In the genomic region with DNA sequence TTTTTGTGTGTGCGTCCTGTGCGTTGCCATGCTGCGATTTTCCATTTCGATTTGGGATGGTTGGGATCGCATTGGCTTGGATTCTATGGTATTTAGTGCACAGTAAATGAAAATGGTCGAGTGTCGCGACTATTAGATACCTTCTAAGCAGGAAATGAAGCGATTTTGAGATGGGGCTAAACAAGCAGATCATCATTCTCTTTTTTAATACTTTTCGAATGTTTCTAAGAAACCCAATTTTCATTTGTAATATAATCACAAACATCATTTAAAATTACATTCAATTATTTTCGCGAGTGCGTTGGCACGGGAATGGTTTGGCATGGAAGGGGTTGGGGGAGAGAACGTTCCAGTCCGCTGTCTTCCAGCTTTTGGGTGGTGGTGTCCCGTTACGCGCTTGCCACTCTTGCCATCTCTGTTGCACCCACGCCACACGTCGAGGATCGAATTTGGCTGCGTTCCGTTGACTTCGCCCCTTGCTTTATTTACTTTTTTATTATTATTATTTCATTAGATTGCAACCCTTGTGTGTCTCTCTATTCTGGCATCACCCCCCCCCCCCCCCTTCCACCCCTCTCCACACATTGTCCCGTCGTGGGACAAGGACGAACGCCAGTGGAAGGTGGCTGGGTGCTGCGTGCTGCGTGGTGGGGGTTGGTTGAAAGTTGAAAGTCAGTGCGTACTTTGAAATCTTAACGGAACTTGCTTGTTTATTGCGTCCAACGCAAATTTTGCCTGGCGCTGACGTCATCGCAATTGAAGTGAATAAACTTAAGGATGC, we compare ENCODE assay signal across 1 fruit fly cellular context.
TF ChIP-seq lines count a peak whose summit lies in the region.

No protein-coding gene starts in this region.

TF ChIP-seq in whole organism, embryonic, 481 proteins besides CTCF, POLR2A, EP300 and RAD21 (continued from another document and continues in another):
- TF ChIP-seq CG18262 (tag; optimal IDR thresholded peaks at IDR 0.05; lab: Kevin White, UChicago) = peak; percentile 71
- TF ChIP-seq CG11723 (GFP tag; optimal IDR thresholded peaks at IDR 0.05; lab: Kevin White, UChicago) = no peak
- peak; percentile 6 to 17 for TF ChIP-seq Pdp1 (GFP tag; optimal IDR thresholded peaks at IDR 0.05; lab: Kevin White, UChicago)
- TF ChIP-seq CG4730 (GFP tag; IDR thresholded peaks at IDR 0.05; lab: Robert Waterston, UW) = 0 out of 2 replicates have a peak, but pooled peaks have one; percentile 33
- TF ChIP-seq CG4424 (GFP tag; optimal IDR thresholded peaks at IDR 0.05; lab: Kevin White, UChicago) = peak; percentile 22
- no peak for TF ChIP-seq CG13296 (GFP tag; optimal IDR thresholded peaks at IDR 0.05; lab: Kevin White, UChicago)
- TF ChIP-seq lmd (GFP tag; IDR thresholded peaks at IDR 0.05; lab: Robert Waterston, UW) = no peak
- peak; percentile 59 for TF ChIP-seq Ets65A (GFP tag; lab: Kevin White, UChicago)
- no peak for TF ChIP-seq CG9932 (GFP tag; IDR thresholded peaks at IDR 0.05; lab: Robert Waterston, UW)
- TF ChIP-seq GATAe (GFP tag; conservative IDR thresholded peaks at IDR 0.05; lab: Robert Waterston, UW) = no peak
- no peak for TF ChIP-seq rib (GFP tag; IDR thresholded peaks at IDR 0.05; lab: Robert Waterston, UW)
- no peak for TF ChIP-seq z (GFP tag; IDR thresholded peaks at IDR 0.05; lab: Robert Waterston, UW)
- peak; percentile 25 for TF ChIP-seq trem (tag; optimal IDR thresholded peaks at IDR 0.05; lab: Kevin White, UChicago)
- TF ChIP-seq ash1 (GFP tag; optimal IDR thresholded peaks at IDR 0.05; lab: Kevin White, UChicago) = no peak
- TF ChIP-seq CG7839 (tag; optimal IDR thresholded peaks at IDR 0.05; lab: Kevin White, UChicago) = peak; percentile 64
- TF ChIP-seq CG7786 (GFP tag; optimal IDR thresholded peaks at IDR 0.05; lab: Kevin White, UChicago) = peak; percentile 10
- TF ChIP-seq oc (tag; optimal IDR thresholded peaks at IDR 0.05; lab: Kevin White, UChicago) = peak; percentile 28
- peak; percentile 17 for TF ChIP-seq nerfin-1 (tag; optimal IDR thresholded peaks at IDR 0.05; lab: Kevin White, UChicago)
- peak; percentile 36 for TF ChIP-seq unpg (GFP tag; optimal IDR thresholded peaks at IDR 0.05; lab: Kevin White, UChicago)
- TF ChIP-seq Dip3 (GFP tag; optimal IDR thresholded peaks at IDR 0.05; lab: Kevin White, UChicago) = no peak
- TF ChIP-seq CG11504 (tag; optimal IDR thresholded peaks at IDR 0.05; lab: Kevin White, UChicago) = peak; percentile 63
- TF ChIP-seq CG8388 (GFP tag; optimal IDR thresholded peaks at IDR 0.05; lab: Kevin White, UChicago) = peak; percentile 54
- no peak for TF ChIP-seq CG7987 (GFP tag; optimal IDR thresholded peaks at IDR 0.05; lab: Kevin White, UChicago)
- TF ChIP-seq TFAM (GFP tag; optimal IDR thresholded peaks at IDR 0.05; lab: Kevin White, UChicago) = no peak
- TF ChIP-seq CG12659 (GFP tag; optimal IDR thresholded peaks at IDR 0.05; lab: Kevin White, UChicago) = no peak
- no peak for TF ChIP-seq HLH54F (GFP tag; optimal IDR thresholded peaks at IDR 0.05; lab: Kevin White, UChicago)
- TF ChIP-seq D19B (GFP tag; optimal IDR thresholded peaks at IDR 0.05; lab: Kevin White, UChicago) = peak; percentile 88
- TF ChIP-seq CG17186 (GFP tag; optimal IDR thresholded peaks at IDR 0.05; lab: Kevin White, UChicago) = no peak
- TF ChIP-seq Aef1 (GFP tag; IDR thresholded peaks at IDR 0.05; lab: Robert Waterston, UW) = no peak
- TF ChIP-seq peb (GFP tag; IDR thresholded peaks at IDR 0.05; lab: Robert Waterston, UW) = no peak
- TF ChIP-seq CG18476 (GFP tag; optimal IDR thresholded peaks at IDR 0.05; lab: Kevin White, UChicago) = no peak
- no peak for TF ChIP-seq CG15479 (GFP tag; optimal IDR thresholded peaks at IDR 0.05; lab: Kevin White, UChicago)
- no peak for TF ChIP-seq zfh2 (GFP tag; optimal IDR thresholded peaks at IDR 0.05; lab: Kevin White, UChicago)
- TF ChIP-seq pnt (GFP tag; optimal IDR thresholded peaks at IDR 0.05; lab: Kevin White, UChicago) = peak; percentile 54
- TF ChIP-seq zfh1 (GFP tag; IDR thresholded peaks at IDR 0.05; lab: Robert Waterston, UW) = peak; percentile 59; the same call in 2 of the 3 replicates
- TF ChIP-seq disco-r (GFP tag; optimal IDR thresholded peaks at IDR 0.05; lab: Kevin White, UChicago) = no peak
- peak; percentile 52 for TF ChIP-seq grau (tag; optimal IDR thresholded peaks at IDR 0.05; lab: Kevin White, UChicago)
- no peak; the same call in 1 of the 2 replicates for TF ChIP-seq wor (GFP tag; IDR thresholded peaks at IDR 0.05; lab: Robert Waterston, UW)
- TF ChIP-seq Spps (tag; optimal IDR thresholded peaks at IDR 0.05; lab: Kevin White, UChicago) = peak; percentile 12
- TF ChIP-seq Hr3 (GFP tag; optimal IDR thresholded peaks at IDR 0.05; lab: Kevin White, UChicago) = peak; percentile 45
- no peak for TF ChIP-seq hbn (GFP tag; IDR thresholded peaks at IDR 0.05; lab: Robert Waterston, UW; ENCODE audit: partially characterized antibody)
- TF ChIP-seq crol (GFP tag; IDR thresholded peaks at IDR 0.05; lab: Robert Waterston, UW) = peak; percentile 87
- TF ChIP-seq H15 (GFP tag; IDR thresholded peaks at IDR 0.05; lab: Robert Waterston, UW) = no peak
- peak; percentile 62; the same call in 1 of the 3 replicates for TF ChIP-seq ci (GFP tag; IDR thresholded peaks at IDR 0.05; lab: Robert Waterston, UW)
- peak in 1 of 2 experiments; percentile 74 for TF ChIP-seq bsh (GFP tag; optimal IDR thresholded peaks at IDR 0.05; lab: Kevin White, UChicago)
- peak; percentile 18 for TF ChIP-seq Hsf (GFP tag; optimal IDR thresholded peaks at IDR 0.05; lab: Kevin White, UChicago)
- no peak for TF ChIP-seq Lpt (GFP tag; optimal IDR thresholded peaks at IDR 0.05; lab: Kevin White, UChicago)
- TF ChIP-seq CG9727 (GFP tag; optimal IDR thresholded peaks at IDR 0.05; lab: Kevin White, UChicago) = peak; percentile 64
- TF ChIP-seq CG17829 (tag; optimal IDR thresholded peaks at IDR 0.05; lab: Kevin White, UChicago) = peak; percentile 41
- TF ChIP-seq phol (tag; optimal IDR thresholded peaks at IDR 0.05; lab: Kevin White, UChicago) = peak; percentile 60
- TF ChIP-seq CG10462 (GFP tag; optimal IDR thresholded peaks at IDR 0.05; lab: Kevin White, UChicago) = no peak
- TF ChIP-seq cad (GFP tag; optimal IDR thresholded peaks at IDR 0.05; lab: Kevin White, UChicago) = no peak
- peak; percentile 71 for TF ChIP-seq dmrt11E (tag; optimal IDR thresholded peaks at IDR 0.05; lab: Kevin White, UChicago)
- TF ChIP-seq Chrac-16 (GFP tag; optimal IDR thresholded peaks at IDR 0.05; lab: Kevin White, UChicago) = peak; percentile 45
- TF ChIP-seq Neu2 (GFP tag; optimal IDR thresholded peaks at IDR 0.05; lab: Kevin White, UChicago; ENCODE audit: borderline replicate concordance) = no peak
- TF ChIP-seq CG33557 (GFP tag; optimal IDR thresholded peaks at IDR 0.05; lab: Kevin White, UChicago) = peak; percentile 18
- no peak for TF ChIP-seq nau (GFP tag; optimal IDR thresholded peaks at IDR 0.05; lab: Kevin White, UChicago)
- TF ChIP-seq CG18764 (GFP tag; optimal IDR thresholded peaks at IDR 0.05; lab: Kevin White, UChicago) = peak; percentile 12
- TF ChIP-seq Bdp1 (GFP tag; optimal IDR thresholded peaks at IDR 0.05; lab: Kevin White, UChicago) = peak; percentile 6
- TF ChIP-seq Tbp (GFP tag; optimal IDR thresholded peaks at IDR 0.05; lab: Kevin White, UChicago) = no peak
- no peak for TF ChIP-seq en (GFP tag; optimal IDR thresholded peaks at IDR 0.05; lab: Kevin White, UChicago)
- TF ChIP-seq bab2 (GFP tag; optimal IDR thresholded peaks at IDR 0.05; lab: Kevin White, UChicago) = peak; percentile 34
- TF ChIP-seq CG30403 (GFP tag; optimal IDR thresholded peaks at IDR 0.05; lab: Kevin White, UChicago) = peak; percentile 41
- peak; percentile 50 for TF ChIP-seq CG7556 (GFP tag; optimal IDR thresholded peaks at IDR 0.05; lab: Kevin White, UChicago)
- no peak for TF ChIP-seq fu2 (GFP tag; optimal IDR thresholded peaks at IDR 0.05; lab: Kevin White, UChicago)
- TF ChIP-seq Meics (GFP tag; optimal IDR thresholded peaks at IDR 0.05; lab: Kevin White, UChicago) = peak; percentile 7
- no peak for TF ChIP-seq Dip2 (GFP tag; IDR thresholded peaks at IDR 0.05; lab: Robert Waterston, UW)
- no peak for TF ChIP-seq CG1647 (GFP tag; optimal IDR thresholded peaks at IDR 0.05; lab: Kevin White, UChicago)
- no peak for TF ChIP-seq nom (GFP tag; optimal IDR thresholded peaks at IDR 0.05; lab: Kevin White, UChicago)
- TF ChIP-seq YL-1 (GFP tag; optimal IDR thresholded peaks at IDR 0.05; lab: Kevin White, UChicago) = no peak
- peak; percentile 36 for TF ChIP-seq CG17359 (tag; optimal IDR thresholded peaks at IDR 0.05; lab: Kevin White, UChicago)
- TF ChIP-seq Sin3A (optimal IDR thresholded peaks at IDR 0.05; lab: Kevin White, UChicago) = no peak
- TF ChIP-seq cg (GFP tag; optimal IDR thresholded peaks at IDR 0.05; lab: Kevin White, UChicago) = no peak
- TF ChIP-seq CG12391 (tag; optimal IDR thresholded peaks at IDR 0.05; lab: Kevin White, UChicago) = peak; percentile 56
- TF ChIP-seq sisA (GFP tag; IDR thresholded peaks at IDR 0.05; lab: Robert Waterston, UW) = peak; percentile 54; the same call in 1 of the 2 replicates
- TF ChIP-seq D19A (tag; optimal IDR thresholded peaks at IDR 0.05; lab: Kevin White, UChicago) = peak; percentile 53
- no peak for TF ChIP-seq CG11247 (GFP tag; IDR thresholded peaks at IDR 0.05; lab: Robert Waterston, UW)
- no peak for TF ChIP-seq luna (GFP tag; optimal IDR thresholded peaks at IDR 0.05; lab: Kevin White, UChicago)
- no peak for TF ChIP-seq CG4707 (GFP tag; optimal IDR thresholded peaks at IDR 0.05; lab: Kevin White, UChicago)
- no peak for TF ChIP-seq CG2202 (tag; optimal IDR thresholded peaks at IDR 0.05; lab: Kevin White, UChicago)
- no peak for TF ChIP-seq Mes4 (GFP tag; optimal IDR thresholded peaks at IDR 0.05; lab: Kevin White, UChicago)
- TF ChIP-seq danr (GFP tag; IDR thresholded peaks at IDR 0.05; lab: Robert Waterston, UW) = no peak
- peak; percentile 16; the same call in 1 of the 2 replicates for TF ChIP-seq CG4404 (GFP tag; IDR thresholded peaks at IDR 0.05; lab: Robert Waterston, UW)
- TF ChIP-seq CG31441 (GFP tag; IDR thresholded peaks at IDR 0.05; lab: Robert Waterston, UW) = peak; percentile 64
- peak; percentile 73 for TF ChIP-seq row (GFP tag; IDR thresholded peaks at IDR 0.05; lab: Robert Waterston, UW)
- TF ChIP-seq CG2712 (tag; optimal IDR thresholded peaks at IDR 0.05; lab: Kevin White, UChicago) = peak; percentile 78
- peak; percentile 95 for TF ChIP-seq pros (GFP tag; optimal IDR thresholded peaks at IDR 0.05; lab: Kevin White, UChicago)
- no peak for TF ChIP-seq Hr78 (GFP tag; optimal IDR thresholded peaks at IDR 0.05; lab: Kevin White, UChicago)
- TF ChIP-seq pita (GFP tag; optimal IDR thresholded peaks at IDR 0.05; lab: Kevin White, UChicago) = no peak
- TF ChIP-seq CG4328 (GFP tag; optimal IDR thresholded peaks at IDR 0.05; lab: Kevin White, UChicago) = no peak
- peak; percentile 11 for TF ChIP-seq CG17802 (tag; optimal IDR thresholded peaks at IDR 0.05; lab: Kevin White, UChicago)
- TF ChIP-seq Hmx (GFP tag; optimal IDR thresholded peaks at IDR 0.05; lab: Kevin White, UChicago) = no peak
- no peak for TF ChIP-seq CG3995 (GFP tag; optimal IDR thresholded peaks at IDR 0.05; lab: Kevin White, UChicago)
- peak; percentile 19 for TF ChIP-seq org-1 (GFP tag; optimal IDR thresholded peaks at IDR 0.05; lab: Kevin White, UChicago)
- no peak for TF ChIP-seq CG4854 (GFP tag; optimal IDR thresholded peaks at IDR 0.05; lab: Kevin White, UChicago)
- TF ChIP-seq CG31388 (GFP tag; optimal IDR thresholded peaks at IDR 0.05; lab: Kevin White, UChicago) = no peak
- TF ChIP-seq CG10959 (GFP tag; IDR thresholded peaks at IDR 0.05; lab: Robert Waterston, UW) = 0 out of 2 replicates have a peak, but pooled peaks have one; percentile 31
- peak; percentile 47 for TF ChIP-seq CG10209 (GFP tag; optimal IDR thresholded peaks at IDR 0.05; lab: Kevin White, UChicago)
- 0 out of 2 replicates have a peak, but pooled peaks have one; percentile 0 for TF ChIP-seq CG31224 (GFP tag; IDR thresholded peaks at IDR 0.05; lab: Robert Waterston, UW)
- TF ChIP-seq jing (GFP tag; optimal IDR thresholded peaks at IDR 0.05; lab: Kevin White, UChicago) = no peak
- TF ChIP-seq Gug (GFP tag; IDR thresholded peaks at IDR 0.05; lab: Robert Waterston, UW) = no peak
- no peak for TF ChIP-seq CG8290 (GFP tag; optimal IDR thresholded peaks at IDR 0.05; lab: Kevin White, UChicago)
- no peak for TF ChIP-seq CG8290 (tag; optimal IDR thresholded peaks at IDR 0.05; lab: Kevin White, UChicago)
- no peak for TF ChIP-seq NC2β (GFP tag; optimal IDR thresholded peaks at IDR 0.05; lab: Kevin White, UChicago)
- TF ChIP-seq CG17361 (GFP tag; IDR thresholded peaks at IDR 0.05; lab: Robert Waterston, UW) = peak; percentile 59; the same call in 1 of the 3 replicates
- peak; percentile 62 for TF ChIP-seq dmrt99B (tag; optimal IDR thresholded peaks at IDR 0.05; lab: Kevin White, UChicago)
- TF ChIP-seq Sox102F (GFP tag; optimal IDR thresholded peaks at IDR 0.05; lab: Kevin White, UChicago) = peak; percentile 37
- TF ChIP-seq CG6689 (GFP tag; IDR thresholded peaks at IDR 0.05; lab: Robert Waterston, UW) = peak; percentile 30; the same call in 1 of the 2 replicates
- peak; percentile 45 for TF ChIP-seq CoRest (tag; optimal IDR thresholded peaks at IDR 0.05; lab: Kevin White, UChicago)
- peak; percentile 95 for TF ChIP-seq sens (GFP tag; lab: Kevin White, UChicago)
- no peak for TF ChIP-seq hb (GFP tag; IDR thresholded peaks at IDR 0.05; lab: Robert Waterston, UW; ENCODE audit: partially characterized antibody)
- TF ChIP-seq NFAT (GFP tag; IDR thresholded peaks at IDR 0.05; lab: Robert Waterston, UW) = no peak
- TF ChIP-seq Eip74EF (GFP tag; optimal IDR thresholded peaks at IDR 0.05; lab: Kevin White, UChicago) = no peak
- peak; percentile 28; the same call in 1 of the 2 replicates for TF ChIP-seq ssp (GFP tag; IDR thresholded peaks at IDR 0.05; lab: Robert Waterston, UW)
- no peak for TF ChIP-seq sim (GFP tag; IDR thresholded peaks at IDR 0.05; lab: Robert Waterston, UW)
- TF ChIP-seq Elba2 (GFP tag; optimal IDR thresholded peaks at IDR 0.05; lab: Kevin White, UChicago) = no peak
- TF ChIP-seq Ets97D (GFP tag; optimal IDR thresholded peaks at IDR 0.05; lab: Kevin White, UChicago) = no peak
- TF ChIP-seq CG15011 (GFP tag; optimal IDR thresholded peaks at IDR 0.05; lab: Kevin White, UChicago) = no peak
- no peak for TF ChIP-seq Trl (optimal IDR thresholded peaks at IDR 0.05; lab: Kevin White, UChicago)
- peak; percentile 2 for TF ChIP-seq Trl (GFP tag; optimal IDR thresholded peaks at IDR 0.05; lab: Kevin White, UChicago)
- TF ChIP-seq prd (optimal IDR thresholded peaks at IDR 0.05; lab: Kevin White, UChicago) = no peak
- TF ChIP-seq prd (GFP tag; IDR thresholded peaks at IDR 0.05; lab: Robert Waterston, UW) = peak; percentile 61; the same call in 2 of the 3 replicates
- no peak for TF ChIP-seq CG10431 (GFP tag; optimal IDR thresholded peaks at IDR 0.05; lab: Kevin White, UChicago)
- TF ChIP-seq dm (GFP tag; optimal IDR thresholded peaks at IDR 0.05; lab: Kevin White, UChicago) = no peak
